Worm (Caenorhabditis elegans): ENCODE results near the gene ptc-3.

- no peak for TF ChIP-seq ces-1 (GFP tag; optimal IDR thresholded peaks at IDR 0.05)
- no peak for TF ChIP-seq lin-32 (GFP tag; optimal IDR thresholded peaks at IDR 0.05)
- no peak for TF ChIP-seq nhr-28 (tag; optimal IDR thresholded peaks at IDR 0.05)
- no peak for TF ChIP-seq bed-3 (GFP tag; optimal IDR thresholded peaks at IDR 0.05)
- TF ChIP-seq lsy-2 (tag; optimal IDR thresholded peaks at IDR 0.05): no peak
- no peak for TF ChIP-seq mls-2 (tag; optimal IDR thresholded peaks at IDR 0.05)
- no peak for TF ChIP-seq ztf-11 (tag; optimal IDR thresholded peaks at IDR 0.05)
- no peak for TF ChIP-seq unc-62 (GFP tag; optimal IDR thresholded peaks at IDR 0.05)
- no peak for TF ChIP-seq pha-4 (tag; optimal IDR thresholded peaks at IDR 0.05)
- no peak for TF ChIP-seq lin-13 (tag; optimal IDR thresholded peaks at IDR 0.05)
- TF ChIP-seq snpc-4 (tag; optimal IDR thresholded peaks at IDR 0.05): no peak
- no peak for TF ChIP-seq nhr-237 (tag; optimal IDR thresholded peaks at IDR 0.05)
- TF ChIP-seq mep-1 (tag; optimal IDR thresholded peaks at IDR 0.05): no peak
- no peak for TF ChIP-seq unc-39 (tag; optimal IDR thresholded peaks at IDR 0.05)
These were observed 3.7 kb upstream of the ptc-3 start for ce11 chrII:2856114-2856513.
